Fruit fly (Drosophila melanogaster) whole organism: ENCODE results near the gene Zip71B.
A peak's percentile ranks its signal among the peaks of the same experiment; 100 is the strongest.

Experiments used
- CG8478 ChIP-seq: fragments of >200 bp; optimal IDR thresholded peaks from 2 replicates; lab custom pipeline; 2018; ENCODE audit warnings: inconsistent platforms
- Dll ChIP-seq: fragments of >200 bp; optimal IDR thresholded peaks from 2 replicates; lab custom pipeline; 2017
- EcR ChIP-seq, 2 experiments: fragments of >200 bp; optimal IDR thresholded peaks; 2 replicates each; lab custom pipeline; 2017; ENCODE audit warnings: missing biosample characterization in 2 of 2, missing genetic modification characterization in 2 of 2, missing genetic modification reagents in 2 of 2
- pan ChIP-seq: fragments of >200 bp; optimal IDR thresholded peaks from 2 replicates; lab custom pipeline; 2017
- psq ChIP-seq: fragments of >200 bp; optimal IDR thresholded peaks from 2 replicates; lab custom pipeline; 2017

- TF ChIP-seq EcR (GFP tag; optimal IDR thresholded peaks at IDR 0.05; lab: Kevin White, UChicago) (peak in 1 of 2 experiments; percentile 68), CG8478 (lab: Kevin White, UChicago) (no peak), Dll (lab: Kevin White, UChicago) (no peak), pan (lab: Kevin White, UChicago) (no peak), psq (lab: Kevin White, UChicago) (no peak)
Observed at dm6 chr3L:14977536-14978495, 14.3 kb upstream of the Zip71B start.
